Fruit fly (Drosophila melanogaster) Kc167 (cell line): ENCODE measurements around the gene Fum2.

Experiments used
- Myc ChIP-seq: fragments of >200 bp; optimal IDR thresholded peaks from 2 replicates; lab custom pipeline; 2017; ENCODE audit warnings: missing external identifiers
- Sin3A ChIP-seq: fragments of >200 bp; optimal IDR thresholded peaks from 2 replicates; lab custom pipeline; 2018; ENCODE audit warnings: missing external identifiers
- h ChIP-seq: fragments of >200 bp; optimal IDR thresholded peaks from 3 replicates; lab custom pipeline; 2018; ENCODE audit warnings: missing external identifiers
- insv ChIP-seq: fragments of >200 bp; optimal IDR thresholded peaks from 3 replicates; lab custom pipeline; 2018; ENCODE audit warnings: missing external identifiers
- psq ChIP-seq: fragments of >200 bp; optimal IDR thresholded peaks from 2 replicates; lab custom pipeline; 2017; ENCODE audit warnings: missing external identifiers
- ttk ChIP-seq: sonication (Bioruptor generic); optimal IDR thresholded peaks from 2 replicates; lab custom pipeline; 2017; ENCODE audit warnings: missing external identifiers

Fum2 gene

DNA sequence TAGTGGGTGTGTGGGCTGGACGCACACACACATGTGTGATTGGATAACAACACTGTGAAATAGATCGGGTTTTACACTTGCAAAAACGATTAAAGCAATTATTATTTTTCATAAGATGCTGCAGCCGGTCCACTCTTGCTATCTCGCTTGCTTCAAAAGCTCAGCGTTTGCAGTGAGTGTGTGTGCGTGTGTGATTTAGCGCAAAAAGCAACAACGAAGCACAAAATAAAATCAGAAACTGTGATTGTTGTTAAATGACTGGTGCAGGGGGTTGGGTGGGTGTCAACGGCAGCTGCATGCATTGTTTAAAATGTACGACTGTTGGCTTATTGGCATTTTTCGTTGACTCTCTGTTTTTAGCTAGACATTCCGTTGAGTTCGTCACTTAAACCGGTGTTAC lies 19.7 kb upstream of the Fum2 start:
- TF ChIP-seq ttk (lab: Kevin White, UChicago) (no peak), Myc (no peak), h (lab: Kevin White, UChicago) (no peak), psq (no peak), Sin3A (lab: Kevin White, UChicago) (no peak), insv (lab: Kevin White, UChicago) (no peak)

DNA sequence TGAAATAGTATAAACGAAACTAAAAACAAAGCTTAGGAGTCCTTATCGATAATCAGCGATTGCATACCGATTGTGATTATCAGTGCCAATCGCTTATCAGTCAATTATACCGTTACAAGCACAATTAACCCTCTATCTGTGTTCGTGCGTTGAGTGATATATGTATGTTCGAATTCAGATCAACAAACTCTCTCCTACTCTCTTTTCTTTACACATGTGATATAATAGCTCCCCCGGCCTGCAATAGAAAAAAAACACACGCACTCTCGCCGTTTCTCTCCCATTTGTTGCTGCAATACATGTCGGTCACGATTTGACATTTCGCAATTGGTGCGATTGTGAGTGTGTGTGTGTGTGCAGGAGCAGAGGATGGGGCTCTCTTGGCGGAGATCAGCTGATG lies 19.2 kb upstream of the Fum2 start:
- TF ChIP-seq Sin3A (lab: Kevin White, UChicago), result no peak
- TF ChIP-seq h (lab: Kevin White, UChicago), result no peak
- no peak for TF ChIP-seq Myc
- no peak for TF ChIP-seq psq
- TF ChIP-seq insv (lab: Kevin White, UChicago), result no peak
- TF ChIP-seq ttk (lab: Kevin White, UChicago), result no peak

DNA sequence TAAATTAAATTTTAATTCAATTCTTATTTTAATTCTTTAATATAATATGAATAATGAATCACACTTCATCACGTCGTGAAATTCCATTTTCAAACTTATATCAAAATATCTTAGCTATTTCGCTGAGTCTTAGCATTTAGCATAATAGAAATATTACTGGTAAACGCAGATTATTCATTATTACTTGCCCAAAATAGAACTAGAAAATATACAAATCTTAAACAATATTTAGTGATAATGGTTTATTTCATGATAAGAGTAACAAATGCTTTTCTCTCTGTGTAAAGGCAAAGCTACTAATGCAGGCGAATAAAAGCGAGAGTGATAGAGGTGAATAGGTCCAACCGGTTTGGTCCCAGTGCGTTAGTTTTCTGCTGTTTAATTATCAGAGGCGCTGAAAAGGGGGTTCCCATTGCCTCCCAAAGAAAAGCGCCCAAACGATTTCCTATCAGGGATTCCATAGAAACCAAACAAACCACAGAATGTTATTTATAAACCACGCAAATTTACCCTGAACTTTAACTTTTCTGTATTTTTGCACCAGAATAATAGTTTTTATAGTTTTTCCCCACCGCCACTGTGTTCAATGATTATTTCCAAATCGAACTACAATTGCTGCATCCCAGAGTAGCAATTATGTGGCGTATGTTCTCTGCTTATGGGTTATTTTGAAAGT lies 18.6 kb upstream of the Fum2 start:
- no peak for TF ChIP-seq Myc
- no peak for TF ChIP-seq Sin3A (lab: Kevin White, UChicago)
- no peak for TF ChIP-seq psq
- TF ChIP-seq insv (lab: Kevin White, UChicago), result no peak
- no peak for TF ChIP-seq ttk (lab: Kevin White, UChicago)
- no peak for TF ChIP-seq h (lab: Kevin White, UChicago)

DNA sequence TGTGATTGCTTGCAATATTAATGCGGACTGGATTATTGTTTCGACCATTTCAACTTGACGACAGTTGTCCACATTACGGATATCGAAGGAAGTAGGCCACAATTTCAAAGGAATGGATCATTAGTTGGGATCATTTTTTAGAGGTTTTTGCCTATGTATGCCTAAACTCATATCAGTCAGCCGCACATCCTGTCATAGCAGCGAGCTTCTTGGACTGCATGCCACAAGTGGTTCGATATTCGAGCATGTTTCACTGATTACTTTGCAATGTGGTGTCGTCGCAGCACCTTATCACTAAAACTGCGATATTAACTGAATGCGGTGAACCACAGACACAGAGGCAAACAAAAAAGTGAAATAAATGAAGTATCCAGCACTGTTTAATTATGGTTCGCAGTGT lies 17.6 kb upstream of the Fum2 start:
- TF ChIP-seq psq (no peak), h (lab: Kevin White, UChicago) (no peak), ttk (lab: Kevin White, UChicago) (no peak), insv (lab: Kevin White, UChicago) (no peak), Myc (no peak), Sin3A (lab: Kevin White, UChicago) (no peak)

DNA sequence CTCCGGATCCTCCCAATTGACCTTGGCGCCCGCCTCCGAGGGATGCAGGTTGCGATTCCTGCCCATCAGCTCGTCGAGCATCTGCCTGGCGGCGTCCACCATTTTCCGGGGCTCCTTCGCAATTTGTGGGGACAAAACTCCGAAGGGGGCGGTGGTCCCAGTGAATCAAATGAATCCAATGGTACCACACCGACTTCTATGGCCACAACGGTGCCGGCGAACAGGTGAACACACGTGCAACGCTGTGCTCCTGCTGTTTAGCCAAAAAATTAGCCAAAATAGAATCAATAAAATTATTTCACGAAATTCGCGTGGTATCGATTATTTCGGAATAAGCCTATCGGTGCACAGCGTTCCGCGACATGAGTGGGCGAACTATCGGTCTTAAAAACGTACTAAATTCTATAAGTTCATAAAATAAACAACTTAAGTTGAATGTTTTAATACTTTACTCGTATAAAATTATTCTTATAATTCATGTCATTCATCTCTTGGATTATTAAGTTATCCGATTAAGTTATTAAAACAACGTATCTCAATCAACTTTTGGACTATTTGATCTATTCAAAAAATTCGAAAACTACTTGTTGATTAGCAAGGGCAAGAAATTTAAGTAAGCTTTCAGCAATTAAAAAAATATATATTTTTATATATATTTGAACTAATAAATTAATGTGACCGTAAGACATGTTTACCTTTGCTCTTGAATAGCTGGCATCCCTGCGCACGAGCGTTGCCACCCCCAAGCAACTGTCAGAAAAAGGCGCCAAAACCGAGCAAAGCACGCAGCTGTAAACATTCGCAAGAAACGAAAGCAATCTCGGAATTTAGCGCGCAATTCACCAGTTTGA lies 7.7 kb upstream of the Fum2 start, which contains the start of the genes CG3198 and Mcm6:
CG3198 (minus strand) TSS at position 337 of the 851 bp plus-strand sequence.
Mcm6 (plus strand) TSS at position 751 of the 851 bp plus-strand sequence.
- TF ChIP-seq ttk (lab: Kevin White, UChicago), result no peak
- TF ChIP-seq Myc, result no peak
- no peak for TF ChIP-seq insv (lab: Kevin White, UChicago)
- TF ChIP-seq psq, result no peak
- no peak for TF ChIP-seq Sin3A (lab: Kevin White, UChicago)
- TF ChIP-seq h (lab: Kevin White, UChicago), result no peak

DNA sequence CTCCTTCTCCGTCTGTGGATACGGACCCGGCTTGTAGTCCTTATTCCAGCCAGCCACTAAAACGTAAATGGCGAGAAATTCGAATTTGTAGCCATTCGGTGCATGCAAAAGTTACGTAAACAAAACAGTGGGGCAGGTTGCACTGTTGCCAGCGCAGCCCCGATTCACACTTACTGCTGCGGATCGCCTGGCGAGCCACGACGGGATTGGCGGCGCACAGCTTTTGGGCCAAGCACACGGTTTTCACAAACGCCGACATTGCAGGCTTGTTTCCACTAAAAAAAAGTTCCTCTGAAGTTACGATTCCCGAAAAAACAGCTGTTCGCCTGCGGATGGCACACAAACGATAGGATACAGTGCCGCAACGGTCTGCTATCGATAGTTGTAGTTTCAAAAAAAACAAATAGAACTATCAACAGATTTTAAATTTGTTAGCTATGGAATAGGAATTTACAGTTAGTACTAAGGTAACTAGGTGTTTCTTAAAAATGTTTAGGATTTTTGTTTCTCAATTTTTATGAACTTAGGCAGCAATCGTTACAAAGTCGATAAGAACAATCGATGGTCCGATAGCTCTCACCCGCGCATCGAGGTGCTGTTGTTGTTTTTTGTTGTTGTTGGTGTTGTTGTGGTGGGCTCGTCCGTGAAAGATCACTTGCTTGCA lies 3.6 kb upstream of the Fum2 start, which contains the start of gene Fum1:
Fum1 (plus strand) TSS at position 599 of the 664 bp plus-strand sequence.
- TF ChIP-seq Myc (no peak), Sin3A (lab: Kevin White, UChicago) (peak; percentile 28)

DNA sequence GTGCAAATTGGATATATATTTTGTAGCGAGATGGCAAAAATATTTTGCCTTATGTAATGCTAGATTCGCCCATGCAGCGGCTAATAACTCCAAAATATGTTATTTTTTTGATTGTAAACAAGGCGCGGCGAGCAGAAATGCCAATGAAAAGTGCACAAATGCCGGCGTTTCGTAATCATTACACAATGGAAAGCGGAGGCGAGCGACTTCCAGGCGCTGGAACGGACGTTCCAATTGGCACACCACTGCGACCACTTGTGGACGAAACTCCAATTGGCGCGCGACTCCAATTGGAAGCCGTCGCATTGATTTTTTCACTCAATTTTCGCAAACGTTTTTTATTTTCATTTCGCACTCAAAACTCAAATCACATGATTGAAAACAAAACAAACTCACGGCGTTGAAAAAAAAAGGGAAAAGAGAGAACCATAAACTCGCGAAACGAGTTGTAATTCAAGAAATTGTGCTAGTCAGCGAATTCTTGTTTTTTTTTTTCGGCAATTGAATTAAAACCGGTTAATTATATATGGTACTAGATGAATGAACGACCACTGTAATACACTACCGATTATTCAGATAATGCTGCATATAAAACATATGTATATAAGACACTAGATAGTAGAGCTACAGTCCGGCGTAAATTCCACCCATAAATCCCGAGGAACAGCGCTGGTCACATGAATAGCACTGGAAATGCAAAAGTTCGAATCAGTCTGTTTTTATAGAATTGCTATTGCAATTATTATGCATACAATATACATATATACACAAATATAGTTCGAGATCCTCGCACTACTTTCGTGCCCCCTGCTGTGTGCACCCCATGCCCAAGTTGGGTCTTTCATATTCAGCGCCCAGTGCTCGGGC lies 2.7 kb upstream of the Fum2 start, which contains the start of gene ND-ASHI:
ND-ASHI (minus strand) TSS at position 484 of the 867 bp plus-strand sequence.
- TF ChIP-seq h (lab: Kevin White, UChicago), result no peak
- no peak for TF ChIP-seq Sin3A (lab: Kevin White, UChicago)
- no peak for TF ChIP-seq Myc
- TF ChIP-seq psq, result no peak
- no peak for TF ChIP-seq insv (lab: Kevin White, UChicago)
- no peak for TF ChIP-seq ttk (lab: Kevin White, UChicago)

DNA sequence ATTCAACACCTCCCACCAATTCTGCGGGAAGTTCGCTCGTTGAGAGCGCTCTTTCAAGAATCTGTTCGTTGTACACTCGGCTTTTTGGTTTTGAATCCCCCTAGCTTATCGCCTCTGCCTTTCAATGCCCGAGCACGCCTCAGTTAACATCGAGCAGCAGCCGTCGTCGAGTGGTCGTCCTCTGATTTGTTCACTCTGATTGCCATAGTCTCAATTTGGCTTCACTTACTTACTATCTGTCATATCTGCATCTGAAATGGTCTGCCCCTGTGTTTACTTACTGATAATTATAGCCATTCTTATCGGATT lies 2.1 kb upstream of the Fum2 start:
- TF ChIP-seq h (lab: Kevin White, UChicago) (no peak), insv (lab: Kevin White, UChicago) (no peak), psq (no peak), Myc (no peak), Sin3A (lab: Kevin White, UChicago) (no peak), ttk (lab: Kevin White, UChicago) (no peak)

DNA sequence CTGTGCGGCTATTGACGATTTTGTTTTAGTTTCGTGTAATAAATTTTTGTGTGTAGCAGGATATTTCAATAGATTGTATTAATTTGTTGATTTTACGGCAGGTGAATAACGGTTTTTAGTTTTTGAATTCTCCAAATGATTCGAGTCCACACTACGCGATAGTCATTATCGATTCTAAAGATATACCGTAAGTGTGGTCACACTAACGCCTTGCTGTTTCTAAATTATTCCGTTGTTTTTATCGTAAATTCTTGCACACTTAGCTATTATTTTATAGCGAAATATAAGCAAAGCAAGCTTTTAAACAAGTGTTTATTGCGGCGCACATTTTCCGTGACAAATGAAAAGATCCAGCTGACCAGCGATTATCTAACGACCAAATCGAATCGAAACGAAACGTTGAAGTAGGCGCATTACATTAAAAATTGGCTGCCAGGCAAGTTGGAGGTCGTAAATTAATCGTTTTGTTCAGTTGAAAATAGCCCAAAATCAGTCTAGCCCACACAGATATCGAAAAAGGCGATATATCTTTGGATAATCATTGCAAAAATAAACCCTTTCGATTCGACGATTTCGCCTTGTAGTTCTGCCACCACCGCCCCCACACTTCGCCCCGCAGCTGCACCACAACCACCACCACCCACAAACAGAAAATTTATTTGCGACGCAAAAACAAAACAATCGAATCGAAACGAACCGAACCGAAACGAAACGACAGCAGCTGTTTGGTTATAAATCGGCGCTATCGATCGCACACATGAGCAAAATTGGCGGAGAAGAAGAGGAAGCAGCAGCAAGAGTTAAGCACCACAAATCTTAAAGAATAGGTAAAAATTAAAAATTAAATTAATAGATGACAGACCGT lies 2.3 kb downstream of the Fum2 start, which contains the start of gene Pink1:
Pink1 (plus strand) TSS at position 164 of the 865 bp plus-strand sequence.
- TF ChIP-seq Sin3A (lab: Kevin White, UChicago) (no peak), h (lab: Kevin White, UChicago) (no peak), psq (no peak), insv (lab: Kevin White, UChicago) (no peak), ttk (lab: Kevin White, UChicago) (no peak), Myc (no peak)

DNA sequence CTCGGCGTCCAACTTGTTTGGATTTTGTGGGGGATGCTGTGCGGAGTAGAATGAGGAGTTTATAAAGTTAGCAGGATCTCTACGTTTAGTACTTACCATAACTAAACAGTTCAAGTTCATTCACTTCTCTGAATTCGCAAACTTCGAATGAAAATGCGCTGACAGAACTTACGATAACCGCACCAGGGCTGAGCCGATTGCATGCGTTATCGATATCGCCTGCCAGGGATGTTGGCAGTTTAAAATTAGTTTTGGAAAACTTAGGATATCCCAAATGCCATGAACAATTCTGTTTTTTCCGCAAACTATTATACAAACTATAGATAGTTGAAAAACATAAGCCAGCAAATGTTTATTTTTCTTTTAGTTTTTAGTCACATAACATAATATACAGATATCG lies 5.7 kb downstream of the Fum2 start, which contains the start of gene CG44303:
CG44303 (minus strand) TSS at position 154 of the 400 bp plus-strand sequence.
- TF ChIP-seq ttk (lab: Kevin White, UChicago), result no peak
- TF ChIP-seq Myc, result no peak
- no peak for TF ChIP-seq insv (lab: Kevin White, UChicago)
- TF ChIP-seq h (lab: Kevin White, UChicago), result no peak
